In genomic region chrII:3553453-3553852, ce11 we compare ENCODE assay signal across 4 worm cellular contexts.
TF ChIP-seq lines count a peak whose summit lies in the region.

Gene dnc-3 (plus strand): TSS chrII:3553724.

TF ChIP-seq in whole organism, L2 larva, 48 proteins besides CTCF, POLR2A, EP300 and RAD21 (continues in another document):
- TF ChIP-seq sma-3 (GFP tag; optimal IDR thresholded peaks at IDR 0.05; lab: Kevin White, UChicago) (peak; percentile 66), R02D3.7 (tag; optimal IDR thresholded peaks at IDR 0.05; lab: Kevin White, UChicago) (no peak), mdl-1 (tag; optimal IDR thresholded peaks at IDR 0.05; lab: Kevin White, UChicago) (no peak), peb-1 (tag; optimal IDR thresholded peaks at IDR 0.05; lab: Kevin White, UChicago) (no peak), unc-55 (GFP tag; optimal IDR thresholded peaks at IDR 0.05; lab: Kevin White, UChicago) (peak; percentile 45), gmeb-1 (tag; optimal IDR thresholded peaks at IDR 0.05; lab: Kevin White, UChicago) (peak; percentile 55), mab-5 (tag; optimal IDR thresholded peaks at IDR 0.05; lab: Kevin White, UChicago) (no peak), sma-9 (GFP tag; optimal IDR thresholded peaks at IDR 0.05; lab: Kevin White, UChicago) (no peak), sma-9 (tag; optimal IDR thresholded peaks at IDR 0.05; lab: Kevin White, UChicago) (no peak), nhr-11 (tag; optimal IDR thresholded peaks at IDR 0.05; lab: Kevin White, UChicago) (no peak), C34F6.9 (tag; optimal IDR thresholded peaks at IDR 0.05; lab: Kevin White, UChicago) (peak; percentile 68), sem-4 (tag; optimal IDR thresholded peaks at IDR 0.05; lab: Kevin White, UChicago) (no peak), nhr-21 (tag; optimal IDR thresholded peaks at IDR 0.05; lab: Kevin White, UChicago) (peak; percentile 28), nhr-77 (tag; optimal IDR thresholded peaks at IDR 0.05; lab: Kevin White, UChicago) (no peak), elt-3 (tag; optimal IDR thresholded peaks at IDR 0.05; lab: Kevin White, UChicago) (no peak), aly-2 (tag; optimal IDR thresholded peaks at IDR 0.05; lab: Kevin White, UChicago) (no peak), lsy-2 (tag; optimal IDR thresholded peaks at IDR 0.05; lab: Kevin White, UChicago) (peak; percentile 65 to 86), ceh-16 (tag; optimal IDR thresholded peaks at IDR 0.05; lab: Kevin White, UChicago) (no peak), crh-2 (tag; optimal IDR thresholded peaks at IDR 0.05; lab: Kevin White, UChicago) (peak; percentile 8), nhr-25 (tag; optimal IDR thresholded peaks at IDR 0.05; lab: Kevin White, UChicago) (peak; percentile 57), mbf-1 (tag; optimal IDR thresholded peaks at IDR 0.05; lab: Kevin White, UChicago) (no peak), lin-11 (tag; optimal IDR thresholded peaks at IDR 0.05; lab: Kevin White, UChicago) (no peak), lin-39 (tag; optimal IDR thresholded peaks at IDR 0.05; lab: Kevin White, UChicago) (no peak), snpc-4 (tag; optimal IDR thresholded peaks at IDR 0.05; lab: Kevin White, UChicago) (no peak)

TF ChIP-seq in whole organism, L4 larva, 104 proteins besides CTCF, POLR2A, EP300 and RAD21 (continues in another document):
- TF ChIP-seq dve-1 (tag; optimal IDR thresholded peaks at IDR 0.05; lab: Kevin White, UChicago; ENCODE audit: insufficient read depth) (peak; percentile 48), skn-1 (tag; optimal IDR thresholded peaks at IDR 0.05; lab: Kevin White, UChicago) (no peak), mdl-1 (tag; optimal IDR thresholded peaks at IDR 0.05; lab: Kevin White, UChicago) (no peak), F37D6.2 (tag; optimal IDR thresholded peaks at IDR 0.05; lab: Kevin White, UChicago) (peak; percentile 39), ztf-7 (tag; optimal IDR thresholded peaks at IDR 0.05; lab: Kevin White, UChicago) (no peak), ceh-20 (GFP tag; IDR thresholded peaks at IDR 0.05; lab: Robert Waterston, UW) (no peak), ctbp-1 (GFP tag; IDR thresholded peaks at IDR 0.05; lab: Robert Waterston, UW) (no peak), hlh-11 (tag; optimal IDR thresholded peaks at IDR 0.05; lab: Kevin White, UChicago) (peak; percentile 40), nhr-237 (tag; optimal IDR thresholded peaks at IDR 0.05; lab: Kevin White, UChicago) (no peak), T26A8.4 (GFP tag; IDR thresholded peaks at IDR 0.05; lab: Robert Waterston, UW) (0 out of 2 replicates have a peak, but pooled peaks have one; percentile 30), nhr-11 (tag; optimal IDR thresholded peaks at IDR 0.05; lab: Kevin White, UChicago) (peak; percentile 25), T20F7.1 (GFP tag; optimal IDR thresholded peaks at IDR 0.05; lab: Kevin White, UChicago) (no peak), nhr-10 (tag; optimal IDR thresholded peaks at IDR 0.05; lab: Kevin White, UChicago) (no peak), aha-1 (tag; lab: Kevin White, UChicago) (peak; percentile 72), egl-43 (GFP tag; IDR thresholded peaks at IDR 0.05; lab: Robert Waterston, UW) (no peak), zip-2 (tag; optimal IDR thresholded peaks at IDR 0.05; lab: Kevin White, UChicago) (peak; percentile 21), ces-1 (GFP tag; optimal IDR thresholded peaks at IDR 0.05; lab: Kevin White, UChicago) (no peak), lin-38 (GFP tag; IDR thresholded peaks at IDR 0.05; lab: Robert Waterston, UW) (peak; percentile 69), pha-4 (GFP tag; IDR thresholded peaks at IDR 0.05; lab: Robert Waterston, UW) (peak; percentile 11; the same call in 1 of the 2 replicates), pha-4 (tag; optimal IDR thresholded peaks at IDR 0.05; lab: Kevin White, UChicago) (no peak), dpl-1 (GFP tag; optimal IDR thresholded peaks at IDR 0.05; lab: Kevin White, UChicago) (peak; percentile 16), mep-1 (tag; optimal IDR thresholded peaks at IDR 0.05; lab: Kevin White, UChicago) (peak; percentile 66), php-3 (GFP tag; IDR thresholded peaks at IDR 0.05; lab: Robert Waterston, UW) (no peak), lin-15B (tag; optimal IDR thresholded peaks at IDR 0.05; lab: Kevin White, UChicago) (no peak), ceh-44 (GFP tag; IDR thresholded peaks at IDR 0.05; lab: Robert Waterston, UW) (no peak)

TF ChIP-seq in whole organism, late embryonic, 69 proteins besides CTCF, POLR2A, EP300 and RAD21:
- TF ChIP-seq unc-42 (tag; optimal IDR thresholded peaks at IDR 0.05; lab: Kevin White, UChicago) (peak; percentile 60), ceh-2 (tag; optimal IDR thresholded peaks at IDR 0.05; lab: Kevin White, UChicago) (peak; percentile 4), C38D4.7 (GFP tag; optimal IDR thresholded peaks at IDR 0.05; lab: Kevin White, UChicago) (no peak), ceh-45 (GFP tag; IDR thresholded peaks at IDR 0.05; lab: Robert Waterston, UW) (no peak), ttx-3 (tag; optimal IDR thresholded peaks at IDR 0.05; lab: Kevin White, UChicago) (peak; percentile 42), ceh-14 (tag; optimal IDR thresholded peaks at IDR 0.05; lab: Kevin White, UChicago) (peak; percentile 61), elt-2 (tag; optimal IDR thresholded peaks at IDR 0.05; lab: Kevin White, UChicago) (peak; percentile 32)

TF ChIP-seq in whole organism, mixed stage, embryonic, 35 proteins besides CTCF, POLR2A, EP300 and RAD21:
- TF ChIP-seq nhr-237 (tag; optimal IDR thresholded peaks at IDR 0.05; lab: Kevin White, UChicago) (peak; percentile 5), nhr-2 (tag; optimal IDR thresholded peaks at IDR 0.05; lab: Kevin White, UChicago) (no peak), hlh-1 (tag; optimal IDR thresholded peaks at IDR 0.05; lab: Kevin White, UChicago) (no peak), ceh-39 (tag; optimal IDR thresholded peaks at IDR 0.05; lab: Kevin White, UChicago) (no peak), nhr-12 (tag; optimal IDR thresholded peaks at IDR 0.05; lab: Kevin White, UChicago) (no peak), drap-1 (GFP tag; optimal IDR thresholded peaks at IDR 0.05; lab: Kevin White, UChicago) (no peak), mep-1 (tag; optimal IDR thresholded peaks at IDR 0.05; lab: Kevin White, UChicago) (peak; percentile 14), elt-1 (tag; optimal IDR thresholded peaks at IDR 0.05; lab: Kevin White, UChicago; ENCODE audit: borderline replicate concordance, insufficient read depth) (no peak), tbx-8 (GFP tag; optimal IDR thresholded peaks at IDR 0.05; lab: Kevin White, UChicago) (no peak), M03D4.4 (tag; optimal IDR thresholded peaks at IDR 0.05; lab: Kevin White, UChicago) (no peak), zip-8 (tag; optimal IDR thresholded peaks at IDR 0.05; lab: Kevin White, UChicago) (no peak), unc-62 (GFP tag; optimal IDR thresholded peaks at IDR 0.05; lab: Kevin White, UChicago) (no peak), sem-2 (GFP tag; optimal IDR thresholded peaks at IDR 0.05; lab: Kevin White, UChicago) (no peak), sptf-1 (tag; optimal IDR thresholded peaks at IDR 0.05; lab: Kevin White, UChicago) (no peak), lsy-2 (tag; optimal IDR thresholded peaks at IDR 0.05; lab: Kevin White, UChicago) (peak; percentile 29), ceh-43 (GFP tag; optimal IDR thresholded peaks at IDR 0.05; lab: Kevin White, UChicago) (peak; percentile 17), ces-1 (GFP tag; optimal IDR thresholded peaks at IDR 0.05; lab: Kevin White, UChicago) (peak; percentile 75), flh-1 (GFP tag; optimal IDR thresholded peaks at IDR 0.05; lab: Kevin White, UChicago) (no peak), ztf-11 (tag; optimal IDR thresholded peaks at IDR 0.05; lab: Kevin White, UChicago) (no peak), elt-3 (tag; optimal IDR thresholded peaks at IDR 0.05; lab: Kevin White, UChicago) (no peak), ceh-83 (GFP tag; optimal IDR thresholded peaks at IDR 0.05; lab: Kevin White, UChicago) (no peak), unc-120 (tag; optimal IDR thresholded peaks at IDR 0.05; lab: Kevin White, UChicago; ENCODE audit: poor library complexity, severe bottlenecking) (no peak), ham-2 (GFP tag; optimal IDR thresholded peaks at IDR 0.05; lab: Kevin White, UChicago) (no peak), snpc-4 (tag; optimal IDR thresholded peaks at IDR 0.05; lab: Kevin White, UChicago) (no peak), mls-2 (tag; optimal IDR thresholded peaks at IDR 0.05; lab: Kevin White, UChicago) (no peak), lin-13 (tag; optimal IDR thresholded peaks at IDR 0.05; lab: Kevin White, UChicago) (no peak), mab-5 (tag; optimal IDR thresholded peaks at IDR 0.05; lab: Kevin White, UChicago) (no peak), pha-4 (tag; optimal IDR thresholded peaks at IDR 0.05; lab: Kevin White, UChicago) (no peak), nhr-76 (tag; optimal IDR thresholded peaks at IDR 0.05; lab: Kevin White, UChicago) (no peak), lin-32 (GFP tag; optimal IDR thresholded peaks at IDR 0.05; lab: Kevin White, UChicago) (no peak), unc-39 (tag; optimal IDR thresholded peaks at IDR 0.05; lab: Kevin White, UChicago) (no peak), cnd-1 (tag; optimal IDR thresholded peaks at IDR 0.05; lab: Kevin White, UChicago) (no peak), bed-3 (GFP tag; optimal IDR thresholded peaks at IDR 0.05; lab: Kevin White, UChicago) (no peak), blmp-1 (tag; optimal IDR thresholded peaks at IDR 0.05; lab: Kevin White, UChicago) (no peak), nhr-28 (tag; optimal IDR thresholded peaks at IDR 0.05; lab: Kevin White, UChicago) (no peak)
